Worm (Caenorhabditis elegans) whole organism, L1 larva: Measurements from ENCODE around the gene T28A11.4.

Experiments used
- C16A3.4 ChIP-seq: fragments of 150-350 bp; optimal IDR thresholded peaks from 2 replicates; lab custom pipeline; 2014; ENCODE audit warnings: missing biosample characterization, missing genetic modification characterization
- F16B12.6 ChIP-seq: fragments of 150-350 bp; optimal IDR thresholded peaks from 2 replicates; lab custom pipeline; 2014; ENCODE audit warnings: missing biosample characterization, missing genetic modification characterization
- alr-1 ChIP-seq: fragments of 200-800 bp; sonication (Bioruptor generic); optimal IDR thresholded peaks from 2 replicates; lab custom pipeline; 2018; ENCODE audit warnings: borderline replicate concordance, mild to moderate bottlenecking, missing genetic modification characterization, missing compliant biosample characterization
- aly-2 ChIP-seq: fragments of 150-350 bp; optimal IDR thresholded peaks from 2 replicates; lab custom pipeline; 2014; ENCODE audit warnings: missing biosample characterization, missing genetic modification characterization
- blmp-1 ChIP-seq: fragments of 150-350 bp; optimal IDR thresholded peaks from 2 replicates; lab custom pipeline; 2014; ENCODE audit warnings: missing biosample characterization, missing genetic modification characterization
- ceh-88 ChIP-seq: fragments of 200-800 bp; sonication (Bioruptor generic); IDR thresholded peaks from 2 replicates; pipeline ENCODE4 v1.3.6; 2022; ENCODE audit warnings: missing genetic modification characterization, missing compliant biosample characterization
- ceh-90 ChIP-seq: sonication (generic microtip); optimal IDR thresholded peaks from 2 replicates; lab custom pipeline; 2016; ENCODE audit warnings: missing genetic modification characterization, missing compliant biosample characterization
- ces-1 ChIP-seq: fragments of 150-350 bp; optimal IDR thresholded peaks from 2 replicates; lab custom pipeline; 2014; ENCODE audit warnings: missing biosample characterization, missing genetic modification reagents, missing genetic modification characterization
- efl-1 ChIP-seq, 4 experiments: fragments of 150-350 bp; optimal IDR thresholded peaks in 3 of 4; peaks in 1 of 4; 1 replicate in 1 of 4; 2 replicates in 3 of 4; lab custom pipeline; 2014; ENCODE audit warnings: missing biosample characterization in 2 of 4, missing genetic modification characterization in 2 of 4, missing genetic modification reagents in 2 of 4
- efl-3 ChIP-seq: fragments of 200-800 bp; sonication (Bioruptor generic); optimal IDR thresholded peaks from 2 replicates; lab custom pipeline; 2018; ENCODE audit warnings: mild to moderate bottlenecking, missing genetic modification characterization, missing compliant biosample characterization
- elt-2 ChIP-seq: sonication (generic microtip); optimal IDR thresholded peaks from 2 replicates; lab custom pipeline; 2016; ENCODE audit warnings: missing genetic modification characterization, mild to moderate bottlenecking, inconsistent platforms, missing compliant biosample characterization, missing genetic modification reagents
- elt-3 ChIP-seq, 6 experiments: fragments of 150-350 bp in 1 of 6; sonication (generic microtip); optimal IDR thresholded peaks; 2 replicates each; lab custom pipeline; 2017 to 2018; ENCODE audit warnings: missing biosample characterization in 6 of 6, missing genetic modification characterization in 6 of 6, inconsistent platforms in 1 of 6
- ets-5 ChIP-seq: fragments of 200-800 bp; sonication (Bioruptor generic); IDR thresholded peaks from 2 replicates; pipeline ENCODE4 v1.3.6; 2022; ENCODE audit warnings: missing genetic modification characterization, missing compliant biosample characterization
- fkh-10 ChIP-seq: sonication (generic microtip); optimal IDR thresholded peaks from 2 replicates; lab custom pipeline; 2017; ENCODE audit warnings: missing biosample characterization, missing genetic modification reagents, missing genetic modification characterization
- fkh-4 ChIP-seq: sonication (generic microtip); optimal IDR thresholded peaks from 2 replicates; lab custom pipeline; 2016; ENCODE audit warnings: missing compliant biosample characterization, missing genetic modification characterization, borderline replicate concordance
- fkh-8 ChIP-seq: sonication (generic microtip); optimal IDR thresholded peaks from 2 replicates; lab custom pipeline; 2016; ENCODE audit warnings: mild to moderate bottlenecking, missing genetic modification characterization, missing compliant biosample characterization
- grh-1 ChIP-seq: fragments of 200-800 bp; sonication (Bioruptor generic); IDR thresholded peaks from 2 replicates; pipeline ENCODE4 v1.3.6; 2022; ENCODE audit warnings: missing genetic modification reagents, missing genetic modification characterization, missing compliant biosample characterization
- hlh-17 ChIP-seq: fragments of 200-800 bp; sonication (Bioruptor generic); optimal IDR thresholded peaks from 2 replicates; lab custom pipeline; 2018; ENCODE audit warnings: missing genetic modification characterization, mild to moderate bottlenecking, missing compliant biosample characterization, moderate library complexity, borderline replicate concordance
- hlh-4 ChIP-seq: sonication (generic microtip); optimal IDR thresholded peaks from 2 replicates; lab custom pipeline; 2016; ENCODE audit warnings: mild to moderate bottlenecking, missing genetic modification characterization, missing compliant biosample characterization
- hpl-2 ChIP-seq: fragments of 150-350 bp; optimal IDR thresholded peaks from 2 replicates; lab custom pipeline; 2014; ENCODE audit warnings: missing biosample characterization, missing genetic modification reagents, missing genetic modification characterization
- irx-1 ChIP-seq: sonication (generic microtip); optimal IDR thresholded peaks from 2 replicates; lab custom pipeline; 2016; ENCODE audit warnings: missing genetic modification characterization, missing compliant biosample characterization
- isw-1 ChIP-seq: fragments of 200-800 bp; sonication (Bioruptor generic); IDR thresholded peaks from 2 replicates; pipeline ENCODE4 v1.3.6; 2022; ENCODE audit warnings: missing genetic modification characterization, missing compliant biosample characterization
- jun-1 ChIP-seq: fragments of 150-350 bp; optimal IDR thresholded peaks from 2 replicates; lab custom pipeline; 2014; ENCODE audit warnings: missing biosample characterization, missing genetic modification reagents, missing genetic modification characterization
- lin-15B ChIP-seq: fragments of 150-350 bp; sonication (generic microtip); optimal IDR thresholded peaks from 3 replicates; lab custom pipeline; 2014; ENCODE audit warnings: missing biosample characterization, missing genetic modification characterization
- lin-35 ChIP-seq, 2 experiments: fragments of 150-350 bp; optimal IDR thresholded peaks; 2 replicates each; lab custom pipeline; 2014; ENCODE audit warnings: missing biosample characterization in 2 of 2, missing genetic modification characterization in 2 of 2, missing genetic modification reagents in 2 of 2
- lin-39 ChIP-seq: fragments of 150-350 bp; optimal IDR thresholded peaks from 2 replicates; lab custom pipeline; 2014; ENCODE audit warnings: missing biosample characterization, missing genetic modification reagents, missing genetic modification characterization
- lir-3 ChIP-seq: sonication (generic microtip); optimal IDR thresholded peaks from 2 replicates; lab custom pipeline; 2016; ENCODE audit warnings: mild to moderate bottlenecking, missing genetic modification characterization, moderate library complexity, missing compliant biosample characterization; ENCODE audit not compliant: poor library complexity
- lsy-2 ChIP-seq, 2 experiments: fragments of 150-350 bp; optimal IDR thresholded peaks; 2 replicates each; lab custom pipeline; 2014; ENCODE audit warnings: missing biosample characterization in 2 of 2, missing genetic modification characterization in 2 of 2
- mab-9 ChIP-seq: fragments of 200-800 bp; sonication (Bioruptor generic); IDR thresholded peaks from 2 replicates; pipeline ENCODE4 v1.3.6; 2022; ENCODE audit warnings: missing genetic modification reagents, missing genetic modification characterization, missing compliant biosample characterization
- nhr-11 ChIP-seq: fragments of 150-350 bp; optimal IDR thresholded peaks from 2 replicates; lab custom pipeline; 2014; ENCODE audit warnings: missing biosample characterization, missing genetic modification characterization
- nhr-12 ChIP-seq: sonication (generic microtip); optimal IDR thresholded peaks from 2 replicates; lab custom pipeline; 2017; ENCODE audit warnings: missing biosample characterization, missing genetic modification characterization
- nhr-19 ChIP-seq: fragments of 200-800 bp; sonication (Bioruptor generic); conservative IDR thresholded peaks from 2 replicates; pipeline ENCODE4 v1.3.6; 2022; ENCODE audit warnings: missing genetic modification characterization, missing compliant biosample characterization
- nhr-28 ChIP-seq: fragments of 150-350 bp; optimal IDR thresholded peaks from 2 replicates; lab custom pipeline; 2014; ENCODE audit warnings: missing biosample characterization, missing genetic modification characterization
- nhr-47 ChIP-seq: sonication (generic microtip); optimal IDR thresholded peaks from 2 replicates; lab custom pipeline; 2016; ENCODE audit warnings: mild to moderate bottlenecking, missing genetic modification characterization, moderate library complexity, missing compliant biosample characterization
- nhr-76 ChIP-seq: sonication (generic microtip); optimal IDR thresholded peaks from 2 replicates; lab custom pipeline; 2017; ENCODE audit warnings: missing biosample characterization, missing genetic modification characterization
- nhr-84 ChIP-seq: sonication (generic microtip); optimal IDR thresholded peaks from 2 replicates; lab custom pipeline; 2017; ENCODE audit warnings: missing biosample characterization, missing genetic modification characterization
- nhr-90 ChIP-seq: sonication (generic microtip); optimal IDR thresholded peaks from 2 replicates; lab custom pipeline; 2016; ENCODE audit warnings: mild to moderate bottlenecking, missing genetic modification characterization, missing compliant biosample characterization; ENCODE audit not compliant: poor library complexity
- pqm-1 ChIP-seq: sonication (generic microtip); optimal IDR thresholded peaks from 3 replicates; lab custom pipeline; 2017; ENCODE audit warnings: missing biosample characterization, missing genetic modification characterization
- rnt-1 ChIP-seq: sonication (generic microtip); optimal IDR thresholded peaks from 2 replicates; lab custom pipeline; 2016; ENCODE audit warnings: mild to moderate bottlenecking, missing genetic modification characterization, moderate library complexity, missing compliant biosample characterization
- skn-1 ChIP-seq: fragments of 150-350 bp; optimal IDR thresholded peaks from 2 replicates; lab custom pipeline; 2014; ENCODE audit warnings: missing biosample characterization, missing genetic modification characterization
- snpc-4 ChIP-seq: fragments of 150-350 bp; optimal IDR thresholded peaks from 2 replicates; lab custom pipeline; 2014; ENCODE audit warnings: missing biosample characterization, missing genetic modification characterization
- snu-23 ChIP-seq: sonication (generic microtip); optimal IDR thresholded peaks from 2 replicates; lab custom pipeline; 2016; ENCODE audit warnings: missing genetic modification characterization, missing compliant biosample characterization
- sox-4 ChIP-seq: sonication (generic microtip); optimal IDR thresholded peaks from 2 replicates; lab custom pipeline; 2016; ENCODE audit warnings: missing genetic modification characterization, missing compliant biosample characterization
- sptf-1 ChIP-seq: fragments of 150-350 bp; optimal IDR thresholded peaks from 2 replicates; lab custom pipeline; 2014; ENCODE audit warnings: missing biosample characterization, missing genetic modification characterization
- swsn-7 ChIP-seq: sonication (generic microtip); optimal IDR thresholded peaks from 2 replicates; lab custom pipeline; 2016; ENCODE audit warnings: missing genetic modification characterization, missing compliant biosample characterization
- tbx-2 ChIP-seq: sonication (generic microtip); optimal IDR thresholded peaks from 2 replicates; lab custom pipeline; 2016; ENCODE audit warnings: missing genetic modification characterization, missing compliant biosample characterization
- tlp-1 ChIP-seq: fragments of 150-350 bp; optimal IDR thresholded peaks from 2 replicates; lab custom pipeline; 2014; ENCODE audit warnings: missing biosample characterization, missing genetic modification characterization
- unc-86 ChIP-seq: sonication (generic microtip); optimal IDR thresholded peaks from 2 replicates; lab custom pipeline; 2016; ENCODE audit warnings: missing genetic modification characterization, missing compliant biosample characterization
- unc-98 ChIP-seq: fragments of 200-800 bp; sonication (Bioruptor generic); IDR thresholded peaks from 2 replicates; pipeline ENCODE4 v1.3.6; 2022; ENCODE audit warnings: missing genetic modification characterization, missing compliant biosample characterization
- vab-15 ChIP-seq: sonication (generic microtip); optimal IDR thresholded peaks from 2 replicates; lab custom pipeline; 2017; ENCODE audit warnings: missing genotype, mild to moderate bottlenecking, missing genetic modification characterization, missing compliant biosample characterization
- xbp-1 ChIP-seq: sonication (generic microtip); optimal IDR thresholded peaks from 2 replicates; lab custom pipeline; 2016; ENCODE audit warnings: missing genetic modification characterization, missing compliant biosample characterization
- zag-1 ChIP-seq: fragments of 150-350 bp; optimal IDR thresholded peaks from 2 replicates; lab custom pipeline; 2014; ENCODE audit warnings: missing biosample characterization, missing genetic modification characterization
- ztf-4 ChIP-seq: fragments of 150-350 bp; optimal IDR thresholded peaks from 2 replicates; lab custom pipeline; 2014; ENCODE audit warnings: missing biosample characterization, missing genetic modification characterization

T28A11.4 gene

ce11 chrV:3315308-3315707, 41.5 kb downstream of the T28A11.4 start, which contains the start of gene arrd-19 (continued):
- TF ChIP-seq lsy-2 (tag; optimal IDR thresholded peaks at IDR 0.05; lab: Kevin White, UChicago): peak; percentile 75 to 81
- TF ChIP-seq lin-35 (GFP tag; optimal IDR thresholded peaks at IDR 0.05; lab: Kevin White, UChicago): peak; percentile 49 to 64
- TF ChIP-seq ztf-4: no peak
- TF ChIP-seq jun-1 (tag; lab: Kevin White, UChicago): peak; percentile 29
- peak; percentile 72 for TF ChIP-seq grh-1 (GFP tag; lab: Robert Waterston, UW)
- no peak for TF ChIP-seq sptf-1 (tag; lab: Kevin White, UChicago)
- peak; percentile 66 for TF ChIP-seq fkh-8
- TF ChIP-seq F16B12.6: peak; percentile 86
- TF ChIP-seq nhr-76 (tag; lab: Kevin White, UChicago): no peak
- TF ChIP-seq nhr-12 (tag; lab: Kevin White, UChicago): no peak
- peak; percentile 56 for TF ChIP-seq xbp-1
- peak; percentile 43; the same call in 1 of the 2 replicates for TF ChIP-seq mab-9 (GFP tag; lab: Robert Waterston, UW)
- peak; percentile 77 for TF ChIP-seq nhr-19 (GFP tag; lab: Robert Waterston, UW)
- peak; percentile 82 for TF ChIP-seq snu-23 (GFP tag; lab: Kevin White, UChicago)
- TF ChIP-seq pqm-1 (tag; lab: Kevin White, UChicago): no peak
- no peak for TF ChIP-seq ets-5 (GFP tag; lab: Robert Waterston, UW)
- no peak for TF ChIP-seq ceh-88 (GFP tag; lab: Robert Waterston, UW)
- peak; percentile 49 for TF ChIP-seq C16A3.4 (tag; lab: Kevin White, UChicago)
- no peak for TF ChIP-seq efl-3 (GFP tag; lab: Kevin White, UChicago)
- no peak for TF ChIP-seq nhr-84 (tag; lab: Kevin White, UChicago)
- TF ChIP-seq alr-1 (tag; lab: Kevin White, UChicago): no peak
- TF ChIP-seq nhr-90 (tag; lab: Kevin White, UChicago): peak; percentile 34
- TF ChIP-seq swsn-7 (tag; lab: Kevin White, UChicago): peak; percentile 77
- peak; percentile 58 for TF ChIP-seq irx-1 (tag; lab: Kevin White, UChicago)
- peak; percentile 73 for TF ChIP-seq tbx-2
- no peak for TF ChIP-seq nhr-11 (tag; lab: Kevin White, UChicago)
- TF ChIP-seq hlh-17: no peak
- TF ChIP-seq vab-15 (tag; lab: Kevin White, UChicago): no peak
- peak; percentile 38; the same call in 1 of the 2 replicates for TF ChIP-seq isw-1 (GFP tag; lab: Robert Waterston, UW)
- TF ChIP-seq aly-2 (tag; lab: Kevin White, UChicago): no peak
- TF ChIP-seq unc-98 (GFP tag; lab: Robert Waterston, UW): no peak
- no peak for TF ChIP-seq ceh-90
- TF ChIP-seq snpc-4 (tag; lab: Kevin White, UChicago): peak; percentile 54
- no peak for TF ChIP-seq lin-39 (tag; lab: Kevin White, UChicago)
- TF ChIP-seq blmp-1: peak; percentile 74
- TF ChIP-seq tlp-1 (tag; lab: Kevin White, UChicago): no peak
- no peak for TF ChIP-seq zag-1
- peak; percentile 52 for TF ChIP-seq skn-1
- TF ChIP-seq nhr-28 (tag; lab: Kevin White, UChicago): no peak
- no peak for TF ChIP-seq hlh-4 (tag; lab: Kevin White, UChicago)
- TF ChIP-seq ces-1 (GFP tag; lab: Kevin White, UChicago): no peak
- TF ChIP-seq hpl-2 (GFP tag; lab: Kevin White, UChicago): no peak
- no peak for TF ChIP-seq fkh-4 (tag; lab: Kevin White, UChicago)
- peak in 2 of 6 experiments; percentile 5 to 30 for TF ChIP-seq elt-3 (tag; optimal IDR thresholded peaks at IDR 0.05; lab: Kevin White, UChicago)
- TF ChIP-seq efl-1 (optimal IDR thresholded peaks at IDR 0.05; lab: Kevin White, UChicago): peak; percentile 74 to 75
- peak; percentile 51 to 95 for TF ChIP-seq efl-1 (GFP tag; optimal IDR thresholded peaks at IDR 0.05 in 1 of 2; lab: Kevin White, UChicago)
- TF ChIP-seq elt-2: peak; percentile 16
- peak; percentile 39 for TF ChIP-seq unc-86 (tag; lab: Kevin White, UChicago)
- peak; percentile 78 for TF ChIP-seq rnt-1 (tag; lab: Kevin White, UChicago)
- peak; percentile 69 for TF ChIP-seq nhr-47 (tag; lab: Kevin White, UChicago)
- TF ChIP-seq lir-3 (tag; lab: Kevin White, UChicago): no peak
- peak; percentile 21 for TF ChIP-seq lin-15B (tag; lab: Kevin White, UChicago)
- TF ChIP-seq sox-4 (tag; lab: Kevin White, UChicago): no peak
- no peak for TF ChIP-seq fkh-10 (GFP tag; lab: Kevin White, UChicago)
